Worm (Caenorhabditis elegans) whole organism, L2 larva: ENCODE measurements around the gene ptrn-1.

Experiments
- aly-2 ChIP-seq: fragments of 150-350 bp; optimal IDR thresholded peaks from 2 replicates; lab custom pipeline; 2014; ENCODE audit warnings: missing biosample characterization, missing genetic modification characterization
- mbf-1 ChIP-seq: sonication (generic microtip); optimal IDR thresholded peaks from 2 replicates; lab custom pipeline; 2017; ENCODE audit warnings: missing biosample characterization, missing genetic modification characterization
- nhr-10 ChIP-seq: sonication (generic microtip); optimal IDR thresholded peaks from 2 replicates; lab custom pipeline; 2017; ENCODE audit warnings: missing biosample characterization, missing genetic modification characterization
- nhr-12 ChIP-seq: fragments of 150-350 bp; optimal IDR thresholded peaks from 2 replicates; lab custom pipeline; 2014; ENCODE audit warnings: missing biosample characterization, missing genetic modification characterization
- unc-62 ChIP-seq: fragments of 150-350 bp; optimal IDR thresholded peaks from 2 replicates; lab custom pipeline; 2014; ENCODE audit warnings: missing biosample characterization, missing genetic modification reagents, missing genetic modification characterization

ce11 chrX:17070495-17070894 lies 40.5 kb upstream of the ptrn-1 start:
- TF ChIP-seq nhr-12 (tag; lab: Kevin White, UChicago), result no peak
- no peak for TF ChIP-seq aly-2 (tag; lab: Kevin White, UChicago)
- TF ChIP-seq unc-62, result no peak
- TF ChIP-seq nhr-10 (tag; lab: Kevin White, UChicago), result no peak
- TF ChIP-seq mbf-1 (tag; lab: Kevin White, UChicago), result no peak
